Fruit fly (Drosophila melanogaster): ENCODE measurements around the gene rtet.

The rtet gene

dm6 chr3R:21155931-21156488 is 47.8 kb downstream of the rtet start (continued):
- TF ChIP-seq CG15601 (tag; optimal IDR thresholded peaks at IDR 0.05), result no peak
- no peak for TF ChIP-seq Taf1 (GFP tag; IDR thresholded peaks at IDR 0.05)
- no peak for TF ChIP-seq CG31388 (GFP tag; optimal IDR thresholded peaks at IDR 0.05)
- no peak for TF ChIP-seq aop (GFP tag; IDR thresholded peaks at IDR 0.05)
- TF ChIP-seq CG12071 (GFP tag; optimal IDR thresholded peaks at IDR 0.05), result no peak
- 0 out of 2 replicates have a peak, but pooled peaks have one; percentile 13 for TF ChIP-seq MBD-R2 (GFP tag; IDR thresholded peaks at IDR 0.05)
- TF ChIP-seq Mrtf (GFP tag; IDR thresholded peaks at IDR 0.05), result no peak
- no peak for TF ChIP-seq rib (GFP tag; IDR thresholded peaks at IDR 0.05)
- TF ChIP-seq row (GFP tag; IDR thresholded peaks at IDR 0.05), result peak; percentile 35; the same call in 1 of the 3 replicates
- TF ChIP-seq CG17612 (GFP tag; IDR thresholded peaks at IDR 0.05), result no peak
- TF ChIP-seq otp (GFP tag; IDR thresholded peaks at IDR 0.05), result no peak
- no peak for TF ChIP-seq CG10654 (GFP tag; optimal IDR thresholded peaks at IDR 0.05)
- no peak for TF ChIP-seq CG32772 (GFP tag; IDR thresholded peaks at IDR 0.05)
- no peak for TF ChIP-seq maf-S (GFP tag; optimal IDR thresholded peaks at IDR 0.05)
- peak; percentile 53; the same call in 1 of the 2 replicates for TF ChIP-seq tna (GFP tag; IDR thresholded peaks at IDR 0.05; ENCODE audit: partially characterized antibody)
- TF ChIP-seq Usf (GFP tag; optimal IDR thresholded peaks at IDR 0.05), result no peak
- TF ChIP-seq ab (GFP tag; optimal IDR thresholded peaks at IDR 0.05), result no peak
- TF ChIP-seq dan (GFP tag; IDR thresholded peaks at IDR 0.05), result no peak
- TF ChIP-seq HLH54F (GFP tag; optimal IDR thresholded peaks at IDR 0.05), result no peak
- no peak for TF ChIP-seq CG34376 (GFP tag; optimal IDR thresholded peaks at IDR 0.05)
- no peak for TF ChIP-seq CG6689 (GFP tag; IDR thresholded peaks at IDR 0.05)
- TF ChIP-seq CG10543 (GFP tag; optimal IDR thresholded peaks at IDR 0.05), result no peak
- no peak for TF ChIP-seq D19A (tag; optimal IDR thresholded peaks at IDR 0.05)
- peak; percentile 19 for TF ChIP-seq jumu (GFP tag; optimal IDR thresholded peaks at IDR 0.05)
- peak; percentile 24 for TF ChIP-seq Abd-B (GFP tag; optimal IDR thresholded peaks at IDR 0.05)
- TF ChIP-seq CG7556 (GFP tag; optimal IDR thresholded peaks at IDR 0.05), result no peak
- TF ChIP-seq PHDP (tag; optimal IDR thresholded peaks at IDR 0.05), result no peak
- no peak for TF ChIP-seq dm (GFP tag; optimal IDR thresholded peaks at IDR 0.05)
- TF ChIP-seq CG14014 (GFP tag; IDR thresholded peaks at IDR 0.05), result no peak
- TF ChIP-seq pan (optimal IDR thresholded peaks at IDR 0.05), result no peak
- no peak for TF ChIP-seq pan (GFP tag; optimal IDR thresholded peaks at IDR 0.05 in 1 of 2, IDR thresholded peaks at IDR 0.05 in 1 of 2)
- TF ChIP-seq CG12155 (GFP tag; optimal IDR thresholded peaks at IDR 0.05), result peak; percentile 65
- no peak for TF ChIP-seq CG15479 (GFP tag; optimal IDR thresholded peaks at IDR 0.05)
- no peak for TF ChIP-seq run (tag; optimal IDR thresholded peaks at IDR 0.05)
- no peak for TF ChIP-seq CG15011 (GFP tag; optimal IDR thresholded peaks at IDR 0.05)
- TF ChIP-seq zf30C (GFP tag; optimal IDR thresholded peaks at IDR 0.05), result no peak
- no peak for TF ChIP-seq dati (GFP tag; IDR thresholded peaks at IDR 0.05)
- TF ChIP-seq btn (GFP tag; optimal IDR thresholded peaks at IDR 0.05), result no peak
- TF ChIP-seq CG8281 (tag; optimal IDR thresholded peaks at IDR 0.05), result no peak
- no peak for TF ChIP-seq Rfx (GFP tag; IDR thresholded peaks at IDR 0.05)
- TF ChIP-seq CG4730 (GFP tag; IDR thresholded peaks at IDR 0.05), result no peak
- no peak for TF ChIP-seq gro (GFP tag; optimal IDR thresholded peaks at IDR 0.05)
- no peak for TF ChIP-seq CG11560 (tag; IDR thresholded peaks at IDR 0.05)
- TF ChIP-seq Xrp1 (GFP tag; IDR thresholded peaks at IDR 0.05), result 0 out of 2 replicates have a peak, but pooled peaks have one; percentile 7
- TF ChIP-seq CG9437 (GFP tag; optimal IDR thresholded peaks at IDR 0.05), result peak; percentile 76
- TF ChIP-seq HLH3B (GFP tag; IDR thresholded peaks at IDR 0.05), result no peak
- TF ChIP-seq ATbp (GFP tag; optimal IDR thresholded peaks at IDR 0.05), result no peak
- no peak for TF ChIP-seq caup (GFP tag; optimal IDR thresholded peaks at IDR 0.05; ENCODE audit: severe bottlenecking)
- TF ChIP-seq NC2β (GFP tag; optimal IDR thresholded peaks at IDR 0.05), result peak; percentile 3
- peak; percentile 87 for TF ChIP-seq Dref (GFP tag; IDR thresholded peaks at IDR 0.05)
- no peak for TF ChIP-seq dmrt11E (tag; optimal IDR thresholded peaks at IDR 0.05)
- no peak for TF ChIP-seq gcm2 (GFP tag; optimal IDR thresholded peaks at IDR 0.05)
